Worm (Caenorhabditis elegans) whole organism, L4 larva: ENCODE results near the gene tbc-18.

Source experiments
- Y5F2A.4 ChIP-seq: fragments of 200-800 bp; sonication (Bioruptor generic); optimal IDR thresholded peaks from 2 replicates; lab custom pipeline; 2018; ENCODE audit warnings: mild to moderate bottlenecking, missing genetic modification characterization, missing compliant biosample characterization
- ZK546.5 ChIP-seq, 2 experiments: sonication (generic microtip); optimal IDR thresholded peaks; 2 replicates each; lab custom pipeline; 2017; ENCODE audit warnings: missing biosample characterization in 2 of 2, missing genetic modification characterization in 2 of 2
- aly-2 ChIP-seq: sonication (generic microtip); optimal IDR thresholded peaks from 2 replicates; lab custom pipeline; 2018; ENCODE audit warnings: missing biosample characterization, missing genetic modification characterization
- lin-13 ChIP-seq: fragments of 150-350 bp; optimal IDR thresholded peaks from 2 replicates; lab custom pipeline; 2014; ENCODE audit warnings: missing biosample characterization, missing genetic modification reagents, missing genetic modification characterization
- lin-39 ChIP-seq: fragments of 150-350 bp; optimal IDR thresholded peaks from 2 replicates; lab custom pipeline; 2014; ENCODE audit warnings: missing biosample characterization, missing genetic modification reagents, missing genetic modification characterization
- mxl-2 ChIP-seq: fragments of 200-800 bp; sonication (Bioruptor generic); conservative IDR thresholded peaks from 2 replicates; pipeline ENCODE4 v1.3.6; 2022; ENCODE audit warnings: missing genetic modification reagents, missing genetic modification characterization, missing compliant biosample characterization
- nhr-28 ChIP-seq: fragments of 150-350 bp; optimal IDR thresholded peaks from 2 replicates; lab custom pipeline; 2014; ENCODE audit warnings: missing biosample characterization, missing genetic modification characterization
- spr-3 ChIP-seq: fragments of 200-800 bp; sonication (Bioruptor generic); optimal IDR thresholded peaks from 2 replicates; lab custom pipeline; 2018; ENCODE audit warnings: mild to moderate bottlenecking, missing genetic modification characterization, missing compliant biosample characterization
- zag-1 ChIP-seq: fragments of 150-350 bp; optimal IDR thresholded peaks from 2 replicates; lab custom pipeline; 2014; ENCODE audit warnings: missing biosample characterization, missing genetic modification characterization

DNA sequence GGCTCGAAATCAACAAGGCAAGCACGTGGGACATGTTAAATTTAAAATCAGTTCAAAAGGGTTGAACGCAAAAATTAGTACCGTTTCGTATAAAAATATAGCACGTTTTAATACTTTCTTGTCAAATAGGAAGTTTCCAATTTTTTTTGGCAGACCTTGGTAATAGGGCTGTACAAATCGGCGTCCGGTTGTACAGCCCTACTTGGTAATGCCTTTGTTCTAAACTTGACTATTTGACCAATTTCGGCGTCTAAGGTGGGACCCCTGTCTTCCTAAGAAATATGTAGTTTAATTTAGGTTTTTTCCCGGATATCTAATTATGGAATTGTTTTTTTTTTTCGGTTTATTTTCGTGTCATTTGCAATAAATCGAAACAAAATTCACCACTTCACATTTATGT lies 51.1 kb downstream of the tbc-18 start:
- TF ChIP-seq lin-13 (GFP tag; lab: Kevin White, UChicago) (no peak), ZK546.5 (tag; optimal IDR thresholded peaks at IDR 0.05; lab: Kevin White, UChicago) (no peak), Y5F2A.4 (GFP tag; lab: Kevin White, UChicago) (no peak), zag-1 (tag; lab: Kevin White, UChicago) (no peak), aly-2 (no peak), nhr-28 (tag; lab: Kevin White, UChicago) (no peak), spr-3 (GFP tag; lab: Kevin White, UChicago) (no peak), mxl-2 (GFP tag; lab: Robert Waterston, UW) (no peak), lin-39 (tag; lab: Kevin White, UChicago) (no peak)
